Worm (Caenorhabditis elegans) whole organism, L4 larva: Measurements from ENCODE around the gene srb-1.

Experiments used
- F26F4.8 ChIP-seq: fragments of 200-800 bp; sonication (Bioruptor generic); conservative IDR thresholded peaks from 2 replicates; pipeline ENCODE4 v1.3.6; 2022; ENCODE audit warnings: missing genetic modification characterization, missing compliant biosample characterization
- F49E8.2 ChIP-seq: sonication (generic microtip); optimal IDR thresholded peaks from 2 replicates; lab custom pipeline; 2016; ENCODE audit warnings: missing compliant biosample characterization, mild to moderate bottlenecking, missing genetic modification characterization, borderline replicate concordance
- T20F7.1 ChIP-seq: fragments of 200-800 bp; sonication (Bioruptor generic); optimal IDR thresholded peaks from 2 replicates; lab custom pipeline; 2018; ENCODE audit warnings: mild to moderate bottlenecking, missing genetic modification characterization, missing compliant biosample characterization
- Y105C5A.15 ChIP-seq: fragments of 200-800 bp; sonication (Bioruptor generic); IDR thresholded peaks from 2 replicates; pipeline ENCODE4 v1.3.6; 2022; ENCODE audit warnings: missing genetic modification characterization, missing compliant biosample characterization
- ZK546.5 ChIP-seq, 2 experiments: sonication (generic microtip); optimal IDR thresholded peaks; 2 replicates each; lab custom pipeline; 2017; ENCODE audit warnings: missing biosample characterization in 2 of 2, missing genetic modification characterization in 2 of 2
- aly-2 ChIP-seq: sonication (generic microtip); optimal IDR thresholded peaks from 2 replicates; lab custom pipeline; 2018; ENCODE audit warnings: missing biosample characterization, missing genetic modification characterization
- ceh-28 ChIP-seq: fragments of 150-350 bp; optimal IDR thresholded peaks from 2 replicates; lab custom pipeline; 2014; ENCODE audit warnings: missing biosample characterization, missing genetic modification reagents, missing genetic modification characterization
- cey-2 ChIP-seq: sonication (generic microtip); optimal IDR thresholded peaks from 3 replicates; lab custom pipeline; 2017; ENCODE audit warnings: missing genetic modification characterization, mild to moderate bottlenecking, missing compliant biosample characterization, antibody characterized with exemption, borderline replicate concordance; ENCODE audit not compliant: insufficient read depth
- ctbp-1 ChIP-seq: fragments of 200-800 bp; sonication (Bioruptor generic); IDR thresholded peaks from 2 replicates; pipeline ENCODE4 v1.3.6; 2022; ENCODE audit warnings: missing genetic modification reagents, missing genetic modification characterization, missing compliant biosample characterization
- daf-12 ChIP-seq: fragments of 150-350 bp; optimal IDR thresholded peaks from 2 replicates; lab custom pipeline; 2014; ENCODE audit warnings: missing biosample characterization, missing genetic modification reagents, missing genetic modification characterization
- dmd-6 ChIP-seq: fragments of 200-800 bp; sonication (Bioruptor generic); IDR thresholded peaks from 2 replicates; pipeline ENCODE4 v1.3.6; 2022; ENCODE audit warnings: missing genetic modification reagents, missing genetic modification characterization, missing compliant biosample characterization
- dpl-1 ChIP-seq: fragments of 150-350 bp; optimal IDR thresholded peaks from 2 replicates; lab custom pipeline; 2014; ENCODE audit warnings: missing biosample characterization, missing genetic modification reagents, missing genetic modification characterization
- egl-43 ChIP-seq: fragments of 200-800 bp; sonication (Bioruptor generic); IDR thresholded peaks from 2 replicates; pipeline ENCODE4 v1.3.6; 2022; ENCODE audit warnings: missing genetic modification reagents, missing genetic modification characterization, missing compliant biosample characterization
- fkh-10 ChIP-seq: fragments of 150-350 bp; optimal IDR thresholded peaks from 2 replicates; lab custom pipeline; 2014; ENCODE audit warnings: missing biosample characterization, missing genetic modification reagents, missing genetic modification characterization
- gei-8 ChIP-seq: fragments of 200-800 bp; sonication (Bioruptor generic); optimal IDR thresholded peaks from 2 replicates; lab custom pipeline; 2018; ENCODE audit warnings: mild to moderate bottlenecking, missing genetic modification characterization, missing compliant biosample characterization
- hmg-1.1 ChIP-seq: fragments of 200-800 bp; sonication (Bioruptor generic); IDR thresholded peaks from 2 replicates; pipeline ENCODE4 v1.3.6; 2022; ENCODE audit warnings: missing genetic modification reagents, missing genetic modification characterization, missing compliant biosample characterization
- lin-38 ChIP-seq: fragments of 200-800 bp; sonication (Bioruptor generic); IDR thresholded peaks from 2 replicates; pipeline ENCODE4 v1.3.6; 2022; ENCODE audit warnings: missing genetic modification reagents, missing genetic modification characterization, missing compliant biosample characterization
- mes-2 ChIP-seq: sonication (generic microtip); optimal IDR thresholded peaks from 2 replicates; lab custom pipeline; 2016; ENCODE audit warnings: missing genotype, mild to moderate bottlenecking, missing genetic modification characterization, missing compliant biosample characterization; ENCODE audit not compliant: poor library complexity, severe bottlenecking
- mxl-3 ChIP-seq: fragments of 200-800 bp; sonication (Bioruptor generic); optimal IDR thresholded peaks from 2 replicates; lab custom pipeline; 2018; ENCODE audit warnings: mild to moderate bottlenecking, missing genetic modification characterization, missing compliant biosample characterization
- nhr-237 ChIP-seq: sonication (generic microtip); optimal IDR thresholded peaks from 2 replicates; lab custom pipeline; 2017; ENCODE audit warnings: missing biosample characterization, missing genetic modification characterization
- nhr-25 ChIP-seq: sonication (generic microtip); optimal IDR thresholded peaks from 2 replicates; lab custom pipeline; 2017; ENCODE audit warnings: missing genetic modification characterization, mild to moderate bottlenecking, missing compliant biosample characterization, antibody characterized with exemption, moderate library complexity, borderline replicate concordance; ENCODE audit not compliant: insufficient read depth
- nhr-42 ChIP-seq: fragments of 200-800 bp; sonication (Bioruptor generic); IDR thresholded peaks from 2 replicates; pipeline ENCODE4 v1.3.6; 2022; ENCODE audit warnings: missing genetic modification characterization, missing compliant biosample characterization
- nhr-48 ChIP-seq: sonication (generic microtip); optimal IDR thresholded peaks from 2 replicates; lab custom pipeline; 2016; ENCODE audit warnings: mild to moderate bottlenecking, missing genetic modification characterization, missing compliant biosample characterization
- nhr-77 ChIP-seq: fragments of 150-350 bp; optimal IDR thresholded peaks from 2 replicates; lab custom pipeline; 2014; ENCODE audit warnings: missing biosample characterization, missing genetic modification characterization
- pha-4 ChIP-seq, 2 experiments: fragments of 150-350 bp in 1 of 2; fragments of 200-800 bp in 1 of 2; sonication (Bioruptor generic) in 1 of 2; IDR thresholded peaks in 1 of 2; optimal IDR thresholded peaks in 1 of 2; 2 replicates each; pipeline versions ENCODE4 v1.3.6 to Lab custom; 2014 to 2022; ENCODE audit warnings: missing genetic modification characterization in 2 of 2, missing genetic modification reagents in 2 of 2, missing biosample characterization in 1 of 2, missing compliant biosample characterization in 1 of 2
- rbr-2 ChIP-seq: sonication (generic microtip); optimal IDR thresholded peaks from 2 replicates; lab custom pipeline; 2016; ENCODE audit warnings: missing genotype, missing genetic modification characterization, missing compliant biosample characterization
- saeg-2 ChIP-seq: fragments of 200-800 bp; sonication (Bioruptor generic); IDR thresholded peaks from 2 replicates; pipeline ENCODE4 v1.3.6; 2022; ENCODE audit warnings: missing genetic modification reagents, missing genetic modification characterization, missing compliant biosample characterization
- set-16 ChIP-seq: fragments of 200-800 bp; sonication (Bioruptor generic); IDR thresholded peaks from 2 replicates; pipeline ENCODE4 v1.3.6; 2022; ENCODE audit warnings: missing genetic modification reagents, missing genetic modification characterization, missing compliant biosample characterization
- spr-1 ChIP-seq: sonication (generic microtip); optimal IDR thresholded peaks from 2 replicates; lab custom pipeline; 2016; ENCODE audit warnings: mild to moderate bottlenecking, missing genetic modification characterization, missing compliant biosample characterization
- tag-97 ChIP-seq: fragments of 200-800 bp; sonication (Bioruptor generic); IDR thresholded peaks from 2 replicates; pipeline ENCODE4 v1.3.6; 2022; ENCODE audit warnings: missing genetic modification characterization, missing compliant biosample characterization
- unc-39 ChIP-seq: sonication (generic microtip); optimal IDR thresholded peaks from 2 replicates; lab custom pipeline; 2017; ENCODE audit warnings: missing biosample characterization, missing genetic modification characterization
- unc-62 ChIP-seq, 3 experiments: fragments of 150-350 bp in 1 of 3; sonication (generic microtip); optimal IDR thresholded peaks in 2 of 3; peaks in 1 of 3; 1 replicate in 1 of 3; 2 replicates in 2 of 3; lab custom pipeline; 2014 to 2017; ENCODE audit warnings: missing biosample characterization in 3 of 3, missing genetic modification characterization in 3 of 3, missing genetic modification reagents in 3 of 3, missing genotype in 1 of 3
- zip-11 ChIP-seq: fragments of 200-800 bp; sonication (Bioruptor generic); IDR thresholded peaks from 2 replicates; pipeline ENCODE4 v1.3.6; 2022; ENCODE audit warnings: missing genetic modification characterization, missing compliant biosample characterization
- ztf-11 ChIP-seq: fragments of 150-350 bp; optimal IDR thresholded peaks from 2 replicates; lab custom pipeline; 2014; ENCODE audit warnings: missing biosample characterization, missing genetic modification characterization
- ztf-7 ChIP-seq: fragments of 150-350 bp; optimal IDR thresholded peaks from 2 replicates; lab custom pipeline; 2014; ENCODE audit warnings: missing biosample characterization, missing genetic modification characterization

The srb-1 gene

DNA sequence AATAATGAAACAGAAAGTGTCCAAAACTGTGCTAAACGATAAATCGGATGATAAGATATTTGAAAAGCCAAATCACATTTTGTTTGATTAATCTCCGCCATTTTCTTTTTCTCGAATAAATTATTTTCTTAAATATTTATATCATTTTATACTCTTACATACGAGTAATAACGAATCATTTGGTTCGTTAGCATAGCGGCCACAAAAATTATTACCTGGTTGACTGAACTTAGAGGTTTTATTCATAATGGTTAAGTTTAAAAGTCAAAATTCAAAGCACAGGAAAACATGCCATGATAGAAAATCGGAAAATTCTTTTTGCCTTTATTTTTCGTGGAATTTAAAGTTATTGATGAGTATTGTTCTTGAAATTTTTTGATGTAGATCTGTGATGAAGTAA is 7.5 kb downstream of the srb-1 start, which contains the start of gene srb-5:
TSS of gene srb-5 (minus strand) at position 101 of the 400 bp plus-strand sequence.
- TF ChIP-seq ztf-7 (tag; lab: Kevin White, UChicago) (no peak), ztf-11 (tag; lab: Kevin White, UChicago) (no peak), nhr-237 (tag; lab: Kevin White, UChicago) (no peak), cey-2 (no peak), nhr-25 (tag; lab: Kevin White, UChicago) (no peak), pha-4 (GFP tag; IDR thresholded peaks at IDR 0.05; lab: Robert Waterston, UW) (no peak), pha-4 (tag; optimal IDR thresholded peaks at IDR 0.05; lab: Kevin White, UChicago) (no peak), aly-2 (tag; lab: Kevin White, UChicago) (no peak)

DNA sequence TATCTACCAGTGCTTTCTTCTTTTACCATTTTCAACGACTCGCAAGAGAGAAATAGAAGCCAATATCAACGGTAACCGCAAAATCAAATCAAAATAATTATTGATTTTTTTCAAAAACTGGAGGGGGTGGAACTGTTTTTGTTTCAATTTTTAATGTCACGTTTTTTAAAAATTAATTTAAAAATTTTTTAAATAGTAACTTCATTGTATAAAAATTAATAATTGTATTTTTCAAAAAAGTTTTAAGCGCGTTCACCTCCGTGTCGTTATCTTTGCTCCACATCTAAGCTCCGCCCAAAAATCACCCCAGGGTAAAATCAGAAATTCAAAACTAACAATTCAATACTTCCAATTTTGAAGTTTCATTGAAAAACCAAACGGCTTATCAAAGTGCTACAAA is 9.7 kb downstream of the srb-1 start, which contains the start of gene C27D6.11:
TSS of gene C27D6.11 (minus strand) at position 101 of the 400 bp plus-strand sequence.
- no peak for TF ChIP-seq T20F7.1
- no peak for TF ChIP-seq mxl-3
- TF ChIP-seq zip-11 (GFP tag; lab: Robert Waterston, UW), result no peak
- no peak for TF ChIP-seq nhr-48 (tag; lab: Kevin White, UChicago)
- TF ChIP-seq ZK546.5 (tag; optimal IDR thresholded peaks at IDR 0.05; lab: Kevin White, UChicago), result no peak
- no peak for TF ChIP-seq unc-39
- TF ChIP-seq tag-97 (GFP tag; lab: Robert Waterston, UW), result no peak
- no peak for TF ChIP-seq spr-1 (tag; lab: Kevin White, UChicago)
- no peak for TF ChIP-seq ctbp-1 (GFP tag; lab: Robert Waterston, UW)
- no peak for TF ChIP-seq unc-62 (GFP tag; optimal IDR thresholded peaks at IDR 0.05 in 1 of 2; lab: Kevin White, UChicago)
- no peak for TF ChIP-seq unc-62 (tag; optimal IDR thresholded peaks at IDR 0.05; lab: Kevin White, UChicago)
- TF ChIP-seq nhr-77 (tag; lab: Kevin White, UChicago), result no peak
- no peak for TF ChIP-seq rbr-2 (tag; lab: Kevin White, UChicago)
- TF ChIP-seq, all 104 proteins: peak for 0

DNA sequence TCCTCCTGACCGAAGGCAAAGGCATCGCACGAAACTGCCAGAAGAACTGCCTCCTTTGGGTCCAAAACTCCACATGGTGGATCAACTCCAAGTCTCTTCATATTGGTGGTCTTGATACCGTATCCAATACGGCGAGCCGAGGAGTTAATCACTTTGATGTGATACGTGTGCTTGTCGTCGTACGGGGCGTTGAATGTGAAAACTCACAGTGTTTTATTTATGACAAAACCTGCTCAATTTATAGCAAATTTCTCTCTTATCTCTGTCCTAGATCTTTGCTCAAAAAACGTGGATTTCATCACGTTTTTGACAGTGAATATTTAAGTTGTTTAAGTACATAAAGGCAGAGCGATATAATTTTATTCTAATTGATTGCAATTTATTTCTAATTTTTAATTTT is 12.1 kb downstream of the srb-1 start, which contains the start of gene F58A6.9:
TSS of gene F58A6.9 (minus strand) at position 101 of the 400 bp plus-strand sequence.
- TF ChIP-seq F26F4.8 (GFP tag; lab: Robert Waterston, UW), result 0 out of 2 replicates have a peak, but pooled peaks have one; percentile 34

DNA sequence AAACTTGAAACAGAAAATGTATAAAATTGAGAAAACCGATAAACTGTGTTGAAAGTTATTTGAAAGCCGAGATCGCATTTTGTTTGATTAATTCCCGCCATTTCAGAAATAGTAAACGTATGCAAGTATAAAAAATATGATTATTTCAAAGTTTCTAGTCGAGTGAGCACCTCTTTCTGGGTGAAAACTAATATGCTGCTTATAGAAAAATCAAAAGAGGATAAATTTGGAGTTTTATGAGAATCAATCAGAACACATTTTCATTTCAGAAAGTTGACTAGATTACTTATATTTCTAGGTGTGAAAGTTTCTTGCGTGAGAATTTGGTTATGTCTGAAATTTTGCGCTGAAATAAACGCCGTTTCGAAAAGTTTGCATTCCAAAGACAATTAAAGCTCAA is 13.3 kb downstream of the srb-1 start, which contains the start of gene srb-13:
TSS of gene srb-13 (minus strand) at position 101 of the 400 bp plus-strand sequence.
- no peak for TF ChIP-seq saeg-2 (GFP tag; lab: Robert Waterston, UW)
- TF ChIP-seq lin-38, result no peak
- no peak for TF ChIP-seq fkh-10 (GFP tag; lab: Kevin White, UChicago)
- no peak for TF ChIP-seq Y105C5A.15
- TF ChIP-seq egl-43 (GFP tag; lab: Robert Waterston, UW), result no peak
- no peak for TF ChIP-seq hmg-1.1
- TF ChIP-seq set-16 (GFP tag; lab: Robert Waterston, UW), result no peak
- TF ChIP-seq nhr-77 (tag; lab: Kevin White, UChicago), result no peak
- no peak for TF ChIP-seq dpl-1 (GFP tag; lab: Kevin White, UChicago)
- TF ChIP-seq dmd-6 (GFP tag; lab: Robert Waterston, UW), result no peak

DNA sequence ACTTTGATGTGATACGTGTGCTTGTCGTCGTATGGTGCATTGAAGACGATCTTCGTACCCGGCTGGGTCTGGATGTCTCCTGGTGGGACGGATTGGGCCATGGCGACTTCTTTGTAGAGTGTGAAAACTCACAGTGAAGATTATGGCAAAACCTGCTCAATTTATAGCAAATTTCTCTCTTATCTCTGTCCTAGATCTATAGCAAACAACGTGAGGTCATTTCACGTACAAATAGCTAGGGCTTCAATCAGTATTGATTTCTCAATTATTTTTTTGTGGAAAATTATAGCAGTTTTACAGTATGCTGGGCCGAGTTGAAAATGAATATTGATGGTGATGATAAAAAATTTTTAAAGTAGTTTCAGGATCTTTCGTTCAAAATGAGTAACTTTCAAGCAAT is 13.8 kb downstream of the srb-1 start, which contains the start of gene msp-45:
TSS of gene msp-45 (minus strand) at position 101 of the 400 bp plus-strand sequence.
- TF ChIP-seq Y105C5A.15, result no peak
- TF ChIP-seq ceh-28, result no peak
- no peak for TF ChIP-seq mes-2 (tag; lab: Kevin White, UChicago)
- no peak for TF ChIP-seq daf-12 (tag; lab: Kevin White, UChicago)
- TF ChIP-seq F49E8.2 (tag; lab: Kevin White, UChicago), result no peak
- TF ChIP-seq nhr-42, result no peak
- no peak for TF ChIP-seq gei-8 (GFP tag; lab: Kevin White, UChicago)
